Fruit fly (Drosophila melanogaster): Measurements from ENCODE around the gene ssp3.

Gene ssp3

DNA sequence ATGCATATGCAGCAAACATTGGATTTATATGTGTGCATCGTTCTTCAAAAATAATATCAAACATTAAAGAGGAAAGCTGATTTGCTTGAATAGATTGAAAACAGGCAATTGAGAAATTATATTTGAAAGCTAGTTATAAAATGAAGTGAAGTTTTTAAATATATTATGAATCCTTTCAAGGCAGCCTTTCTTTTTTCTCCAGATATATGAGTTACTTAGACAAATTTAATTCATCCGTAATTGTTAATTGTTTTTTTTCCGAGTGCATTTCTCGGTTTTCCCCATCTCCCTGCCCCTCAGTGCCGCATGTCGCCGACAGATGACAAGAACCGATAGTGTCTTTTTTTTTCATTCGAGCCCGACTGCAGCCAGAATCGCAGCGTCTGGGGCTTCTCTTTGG lies 71.9 kb downstream of the ssp3 start:
- TF ChIP-seq CG33017 (tag; optimal IDR thresholded peaks at IDR 0.05) (no peak), toe (GFP tag; optimal IDR thresholded peaks at IDR 0.05) (no peak), pad (GFP tag; optimal IDR thresholded peaks at IDR 0.05) (no peak), CG1620 (GFP tag; optimal IDR thresholded peaks at IDR 0.05) (no peak)

dm6 chr2L:18867815-18868214 lies 75.9 kb downstream of the ssp3 start:
- TF ChIP-seq cic (GFP tag; optimal IDR thresholded peaks at IDR 0.05), result no peak
- no peak for TF ChIP-seq kay (GFP tag; ENCODE audit: borderline replicate concordance)
- TF ChIP-seq tj (GFP tag; optimal IDR thresholded peaks at IDR 0.05), result no peak
- TF ChIP-seq ovo (GFP tag; optimal IDR thresholded peaks at IDR 0.05), result no peak
- no peak for TF ChIP-seq cnc (optimal IDR thresholded peaks at IDR 0.05)
- TF ChIP-seq pad (GFP tag; optimal IDR thresholded peaks at IDR 0.05), result no peak
- no peak for TF ChIP-seq CG7045 (GFP tag; optimal IDR thresholded peaks at IDR 0.05)
- no peak for TF ChIP-seq toe (GFP tag; optimal IDR thresholded peaks at IDR 0.05)
- no peak for TF ChIP-seq Hr96 (GFP tag; optimal IDR thresholded peaks at IDR 0.05)
- no peak for TF ChIP-seq Clk (GFP tag; optimal IDR thresholded peaks at IDR 0.05)
- TF ChIP-seq CG1620 (GFP tag; optimal IDR thresholded peaks at IDR 0.05), result no peak
- TF ChIP-seq CG11617 (GFP tag; optimal IDR thresholded peaks at IDR 0.05), result no peak

dm6 chr2L:18866582-18866981 lies 77.2 kb downstream of the ssp3 start:
- TF ChIP-seq CG12768 (GFP tag; optimal IDR thresholded peaks at IDR 0.05), result no peak
- no peak for TF ChIP-seq bab1 (GFP tag; optimal IDR thresholded peaks at IDR 0.05)
- no peak for TF ChIP-seq pad (GFP tag; optimal IDR thresholded peaks at IDR 0.05)
- no peak for TF ChIP-seq CG7045 (GFP tag; optimal IDR thresholded peaks at IDR 0.05)
- TF ChIP-seq Clk (GFP tag; optimal IDR thresholded peaks at IDR 0.05), result no peak
